Worm (Caenorhabditis elegans) whole organism, L1 larva: ENCODE data around the gene F44G4.1.

Experiments
- C04F5.9 ChIP-seq: sonication (generic microtip); optimal IDR thresholded peaks from 2 replicates; lab custom pipeline; 2016; ENCODE audit warnings: missing genetic modification characterization, missing compliant biosample characterization
- C16A3.4 ChIP-seq: fragments of 150-350 bp; optimal IDR thresholded peaks from 2 replicates; lab custom pipeline; 2014; ENCODE audit warnings: missing biosample characterization, missing genetic modification characterization
- C34B4.2 ChIP-seq: sonication (generic microtip); optimal IDR thresholded peaks from 2 replicates; lab custom pipeline; 2017; ENCODE audit warnings: mild to moderate bottlenecking, missing genetic modification characterization, missing compliant biosample characterization
- F16B12.6 ChIP-seq: fragments of 150-350 bp; optimal IDR thresholded peaks from 2 replicates; lab custom pipeline; 2014; ENCODE audit warnings: missing biosample characterization, missing genetic modification characterization
- Y116A8C.19 ChIP-seq: sonication (generic microtip); optimal IDR thresholded peaks from 2 replicates; lab custom pipeline; 2016; ENCODE audit warnings: missing compliant biosample characterization, missing genetic modification characterization, borderline replicate concordance
- aha-1 ChIP-seq: fragments of 150-350 bp; optimal IDR thresholded peaks from 2 replicates; lab custom pipeline; 2014; ENCODE audit warnings: missing biosample characterization, missing genetic modification characterization
- aly-2 ChIP-seq: fragments of 150-350 bp; optimal IDR thresholded peaks from 2 replicates; lab custom pipeline; 2014; ENCODE audit warnings: missing biosample characterization, missing genetic modification characterization
- ama-1 ChIP-seq: fragments of 150-350 bp; optimal IDR thresholded peaks from 2 replicates; lab custom pipeline; 2014
- ceh-8 ChIP-seq: fragments of 200-800 bp; sonication (Bioruptor generic); optimal IDR thresholded peaks from 2 replicates; lab custom pipeline; 2018; ENCODE audit warnings: mild to moderate bottlenecking, missing genetic modification characterization, moderate library complexity, missing compliant biosample characterization
- ceh-82 ChIP-seq, 3 experiments: fragments of 150-350 bp in 1 of 3; sonication (generic microtip) in 2 of 3; optimal IDR thresholded peaks; 2 replicates each; lab custom pipeline; 2014 to 2017; ENCODE audit warnings: missing biosample characterization in 3 of 3, missing genetic modification characterization in 3 of 3
- ceh-90 ChIP-seq: sonication (generic microtip); optimal IDR thresholded peaks from 2 replicates; lab custom pipeline; 2016; ENCODE audit warnings: missing genetic modification characterization, missing compliant biosample characterization
- dpl-1 ChIP-seq, 3 experiments: fragments of 150-350 bp in 2 of 3; sonication (generic microtip) in 1 of 3; optimal IDR thresholded peaks; 2 replicates each; lab custom pipeline; 2014 to 2017; ENCODE audit warnings: missing biosample characterization in 3 of 3, missing genetic modification characterization in 3 of 3, missing genetic modification reagents in 3 of 3
- efl-1 ChIP-seq, 4 experiments: fragments of 150-350 bp; optimal IDR thresholded peaks in 3 of 4; peaks in 1 of 4; 1 replicate in 1 of 4; 2 replicates in 3 of 4; lab custom pipeline; 2014; ENCODE audit warnings: missing biosample characterization in 2 of 4, missing genetic modification characterization in 2 of 4, missing genetic modification reagents in 2 of 4
- efl-3 ChIP-seq: fragments of 200-800 bp; sonication (Bioruptor generic); optimal IDR thresholded peaks from 2 replicates; lab custom pipeline; 2018; ENCODE audit warnings: mild to moderate bottlenecking, missing genetic modification characterization, missing compliant biosample characterization
- egl-13 ChIP-seq: sonication (generic microtip); optimal IDR thresholded peaks from 2 replicates; lab custom pipeline; 2016; ENCODE audit warnings: missing genotype, missing genetic modification reagents, missing genetic modification characterization, missing compliant biosample characterization
- egl-27 ChIP-seq, 2 experiments: fragments of 150-350 bp in 1 of 2; sonication (generic microtip); optimal IDR thresholded peaks; 3 replicates each; lab custom pipeline; 2017 to 2018; ENCODE audit warnings: missing biosample characterization in 2 of 2, missing genetic modification characterization in 2 of 2, missing genetic modification reagents in 2 of 2
- elt-3 ChIP-seq, 6 experiments: fragments of 150-350 bp in 1 of 6; sonication (generic microtip); optimal IDR thresholded peaks; 2 replicates each; lab custom pipeline; 2017 to 2018; ENCODE audit warnings: missing biosample characterization in 6 of 6, missing genetic modification characterization in 6 of 6, inconsistent platforms in 1 of 6
- fkh-10 ChIP-seq: sonication (generic microtip); optimal IDR thresholded peaks from 2 replicates; lab custom pipeline; 2017; ENCODE audit warnings: missing biosample characterization, missing genetic modification reagents, missing genetic modification characterization
- fkh-4 ChIP-seq: sonication (generic microtip); optimal IDR thresholded peaks from 2 replicates; lab custom pipeline; 2016; ENCODE audit warnings: missing compliant biosample characterization, missing genetic modification characterization, borderline replicate concordance
- grh-1 ChIP-seq: fragments of 200-800 bp; sonication (Bioruptor generic); IDR thresholded peaks from 2 replicates; pipeline ENCODE4 v1.3.6; 2022; ENCODE audit warnings: missing genetic modification reagents, missing genetic modification characterization, missing compliant biosample characterization
- hlh-17 ChIP-seq: fragments of 200-800 bp; sonication (Bioruptor generic); optimal IDR thresholded peaks from 2 replicates; lab custom pipeline; 2018; ENCODE audit warnings: missing genetic modification characterization, mild to moderate bottlenecking, missing compliant biosample characterization, moderate library complexity, borderline replicate concordance
- hlh-4 ChIP-seq: sonication (generic microtip); optimal IDR thresholded peaks from 2 replicates; lab custom pipeline; 2016; ENCODE audit warnings: mild to moderate bottlenecking, missing genetic modification characterization, missing compliant biosample characterization
- hpl-2 ChIP-seq: fragments of 150-350 bp; optimal IDR thresholded peaks from 2 replicates; lab custom pipeline; 2014; ENCODE audit warnings: missing biosample characterization, missing genetic modification reagents, missing genetic modification characterization
- irx-1 ChIP-seq: sonication (generic microtip); optimal IDR thresholded peaks from 2 replicates; lab custom pipeline; 2016; ENCODE audit warnings: missing genetic modification characterization, missing compliant biosample characterization
- isw-1 ChIP-seq: fragments of 200-800 bp; sonication (Bioruptor generic); IDR thresholded peaks from 2 replicates; pipeline ENCODE4 v1.3.6; 2022; ENCODE audit warnings: missing genetic modification characterization, missing compliant biosample characterization
- jun-1 ChIP-seq: fragments of 150-350 bp; optimal IDR thresholded peaks from 2 replicates; lab custom pipeline; 2014; ENCODE audit warnings: missing biosample characterization, missing genetic modification reagents, missing genetic modification characterization
- lin-13 ChIP-seq: fragments of 150-350 bp; optimal IDR thresholded peaks from 2 replicates; lab custom pipeline; 2014; ENCODE audit warnings: missing biosample characterization, missing genetic modification reagents, missing genetic modification characterization
- lin-35 ChIP-seq, 2 experiments: fragments of 150-350 bp; optimal IDR thresholded peaks; 2 replicates each; lab custom pipeline; 2014; ENCODE audit warnings: missing biosample characterization in 2 of 2, missing genetic modification characterization in 2 of 2, missing genetic modification reagents in 2 of 2
- lir-3 ChIP-seq: sonication (generic microtip); optimal IDR thresholded peaks from 2 replicates; lab custom pipeline; 2016; ENCODE audit warnings: mild to moderate bottlenecking, missing genetic modification characterization, moderate library complexity, missing compliant biosample characterization; ENCODE audit not compliant: poor library complexity
- lsy-2 ChIP-seq, 2 experiments: fragments of 150-350 bp; optimal IDR thresholded peaks; 2 replicates each; lab custom pipeline; 2014; ENCODE audit warnings: missing biosample characterization in 2 of 2, missing genetic modification characterization in 2 of 2
- mdl-1 ChIP-seq, 2 experiments: fragments of 150-350 bp; optimal IDR thresholded peaks; 2 replicates each; lab custom pipeline; 2014 to 2017; ENCODE audit warnings: missing biosample characterization in 2 of 2, missing genetic modification characterization in 2 of 2, inconsistent platforms in 1 of 2
- nhr-11 ChIP-seq: fragments of 150-350 bp; optimal IDR thresholded peaks from 2 replicates; lab custom pipeline; 2014; ENCODE audit warnings: missing biosample characterization, missing genetic modification characterization
- nhr-12 ChIP-seq: sonication (generic microtip); optimal IDR thresholded peaks from 2 replicates; lab custom pipeline; 2017; ENCODE audit warnings: missing biosample characterization, missing genetic modification characterization
- nhr-71 ChIP-seq: sonication (generic microtip); optimal IDR thresholded peaks from 2 replicates; lab custom pipeline; 2016; ENCODE audit warnings: mild to moderate bottlenecking, missing genetic modification characterization, moderate library complexity, missing compliant biosample characterization
- nhr-76 ChIP-seq: sonication (generic microtip); optimal IDR thresholded peaks from 2 replicates; lab custom pipeline; 2017; ENCODE audit warnings: missing biosample characterization, missing genetic modification characterization
- nhr-77 ChIP-seq: fragments of 150-350 bp; optimal IDR thresholded peaks from 2 replicates; lab custom pipeline; 2014; ENCODE audit warnings: missing biosample characterization, missing genetic modification characterization
- nhr-85 ChIP-seq: sonication (generic microtip); peaks from one replicate; lab custom pipeline; 2016; ENCODE audit warnings: missing genetic modification characterization, inconsistent platforms, missing compliant biosample characterization
- nhr-90 ChIP-seq: sonication (generic microtip); optimal IDR thresholded peaks from 2 replicates; lab custom pipeline; 2016; ENCODE audit warnings: mild to moderate bottlenecking, missing genetic modification characterization, missing compliant biosample characterization; ENCODE audit not compliant: poor library complexity
- pag-3 ChIP-seq: sonication (generic microtip); optimal IDR thresholded peaks from 2 replicates; lab custom pipeline; 2017; ENCODE audit warnings: missing genetic modification characterization, mild to moderate bottlenecking, missing compliant biosample characterization, antibody characterized with exemption, borderline replicate concordance; ENCODE audit not compliant: insufficient read depth
- rnt-1 ChIP-seq: sonication (generic microtip); optimal IDR thresholded peaks from 2 replicates; lab custom pipeline; 2016; ENCODE audit warnings: mild to moderate bottlenecking, missing genetic modification characterization, moderate library complexity, missing compliant biosample characterization
- snpc-4 ChIP-seq: fragments of 150-350 bp; optimal IDR thresholded peaks from 2 replicates; lab custom pipeline; 2014; ENCODE audit warnings: missing biosample characterization, missing genetic modification characterization
- snu-23 ChIP-seq: sonication (generic microtip); optimal IDR thresholded peaks from 2 replicates; lab custom pipeline; 2016; ENCODE audit warnings: missing genetic modification characterization, missing compliant biosample characterization
- swsn-7 ChIP-seq: sonication (generic microtip); optimal IDR thresholded peaks from 2 replicates; lab custom pipeline; 2016; ENCODE audit warnings: missing genetic modification characterization, missing compliant biosample characterization
- tlp-1 ChIP-seq: fragments of 150-350 bp; optimal IDR thresholded peaks from 2 replicates; lab custom pipeline; 2014; ENCODE audit warnings: missing biosample characterization, missing genetic modification characterization
- unc-130 ChIP-seq: fragments of 150-350 bp; optimal IDR thresholded peaks from 2 replicates; lab custom pipeline; 2017; ENCODE audit warnings: missing biosample characterization, missing genetic modification characterization, inconsistent platforms
- unc-30 ChIP-seq: sonication (generic microtip); optimal IDR thresholded peaks from 2 replicates; lab custom pipeline; 2017; ENCODE audit warnings: missing biosample characterization, missing genetic modification characterization
- unc-62 ChIP-seq: fragments of 150-350 bp; optimal IDR thresholded peaks from 2 replicates; lab custom pipeline; 2014; ENCODE audit warnings: missing biosample characterization, missing genetic modification reagents, missing genetic modification characterization
- unc-86 ChIP-seq: sonication (generic microtip); optimal IDR thresholded peaks from 2 replicates; lab custom pipeline; 2016; ENCODE audit warnings: missing genetic modification characterization, missing compliant biosample characterization
- unc-98 ChIP-seq: fragments of 200-800 bp; sonication (Bioruptor generic); IDR thresholded peaks from 2 replicates; pipeline ENCODE4 v1.3.6; 2022; ENCODE audit warnings: missing genetic modification characterization, missing compliant biosample characterization
- xbp-1 ChIP-seq: sonication (generic microtip); optimal IDR thresholded peaks from 2 replicates; lab custom pipeline; 2016; ENCODE audit warnings: missing genetic modification characterization, missing compliant biosample characterization
- zip-4 ChIP-seq: fragments of 200-800 bp; sonication (Bioruptor generic); optimal IDR thresholded peaks from 2 replicates; lab custom pipeline; 2018; ENCODE audit warnings: mild to moderate bottlenecking, missing genetic modification characterization, moderate library complexity, missing compliant biosample characterization
- ztf-11 ChIP-seq, 2 experiments: sonication (generic microtip); optimal IDR thresholded peaks; 2 replicates each; lab custom pipeline; 2016 to 2017; ENCODE audit warnings: missing genetic modification characterization in 2 of 2, missing biosample characterization in 1 of 2, missing compliant biosample characterization in 1 of 2
- ztf-4 ChIP-seq: fragments of 150-350 bp; optimal IDR thresholded peaks from 2 replicates; lab custom pipeline; 2014; ENCODE audit warnings: missing biosample characterization, missing genetic modification characterization

Gene F44G4.1

DNA sequence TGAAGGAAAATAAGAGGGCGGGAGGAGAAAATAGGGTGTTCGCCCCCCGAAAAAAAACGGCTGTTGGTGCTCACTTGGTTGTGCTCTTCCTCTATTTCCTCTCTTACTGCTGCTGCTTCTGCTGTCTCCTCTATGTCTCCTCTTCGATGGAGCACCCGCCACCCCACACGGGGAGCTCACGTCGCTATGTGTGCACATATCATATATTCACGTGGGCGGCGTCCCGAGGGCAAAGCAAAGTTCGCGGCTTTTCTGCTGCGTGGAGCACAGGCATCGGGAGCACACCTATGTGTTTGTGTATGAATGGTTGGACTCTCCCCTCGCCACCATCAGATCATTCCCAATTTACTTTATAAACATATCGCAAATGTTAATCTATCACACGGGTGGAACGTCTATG is 18.9 kb downstream of the F44G4.1 start (continued):
- no peak for TF ChIP-seq nhr-90 (tag; lab: Kevin White, UChicago)
- no peak for TF ChIP-seq C04F5.9
- no peak for TF ChIP-seq unc-130 (tag; lab: Kevin White, UChicago)
- TF ChIP-seq ceh-90: no peak
- no peak for TF ChIP-seq lin-35 (GFP tag; optimal IDR thresholded peaks at IDR 0.05; lab: Kevin White, UChicago)
- no peak for TF ChIP-seq isw-1 (GFP tag; lab: Robert Waterston, UW)
- no peak for TF ChIP-seq aha-1 (tag; lab: Kevin White, UChicago)
- TF ChIP-seq hlh-17: no peak
- TF ChIP-seq unc-98 (GFP tag; lab: Robert Waterston, UW): no peak
- no peak for TF ChIP-seq unc-62 (GFP tag; lab: Kevin White, UChicago)
- no peak for TF ChIP-seq ceh-8 (GFP tag; lab: Kevin White, UChicago)
- TF ChIP-seq F16B12.6: no peak
- no peak for TF ChIP-seq lin-13 (GFP tag; lab: Kevin White, UChicago)
- no peak for TF ChIP-seq efl-3 (GFP tag; lab: Kevin White, UChicago)
- no peak for TF ChIP-seq tlp-1 (tag; lab: Kevin White, UChicago)
- no peak for TF ChIP-seq snu-23 (GFP tag; lab: Kevin White, UChicago)
- TF ChIP-seq xbp-1 (tag; lab: Kevin White, UChicago): peak; percentile 30
- no peak for TF ChIP-seq zip-4 (GFP tag; lab: Kevin White, UChicago)
- no peak for TF ChIP-seq nhr-11 (tag; lab: Kevin White, UChicago)
- TF ChIP-seq fkh-4: no peak
- TF ChIP-seq nhr-12: no peak
- no peak for TF ChIP-seq rnt-1
- TF ChIP-seq irx-1 (tag; lab: Kevin White, UChicago): peak; percentile 1
- TF ChIP-seq nhr-71 (tag; lab: Kevin White, UChicago): peak; percentile 49
- peak in 1 of 2 experiments; percentile 0 for TF ChIP-seq lsy-2 (tag; optimal IDR thresholded peaks at IDR 0.05; lab: Kevin White, UChicago)
- no peak for TF ChIP-seq Y116A8C.19 (tag; lab: Kevin White, UChicago)
- TF ChIP-seq pag-3 (tag; lab: Kevin White, UChicago): no peak
- TF ChIP-seq ztf-4 (tag; lab: Kevin White, UChicago): no peak
- no peak for TF ChIP-seq unc-30 (tag; lab: Kevin White, UChicago)
- TF ChIP-seq jun-1 (tag; lab: Kevin White, UChicago): no peak
- no peak for TF ChIP-seq nhr-77 (tag; lab: Kevin White, UChicago)
- TF ChIP-seq elt-3 (tag; optimal IDR thresholded peaks at IDR 0.05; lab: Kevin White, UChicago): no peak
- TF ChIP-seq ama-1 (lab: Kevin White, UChicago): no peak
- peak in 1 of 2 experiments; percentile 75 for TF ChIP-seq mdl-1 (tag; optimal IDR thresholded peaks at IDR 0.05; lab: Kevin White, UChicago)
- TF ChIP-seq ztf-11 (tag; optimal IDR thresholded peaks at IDR 0.05; lab: Kevin White, UChicago): no peak
- peak; percentile 2 for TF ChIP-seq egl-13 (tag; lab: Kevin White, UChicago)
- no peak for TF ChIP-seq aly-2 (tag; lab: Kevin White, UChicago)
- no peak for TF ChIP-seq hpl-2
- no peak for TF ChIP-seq nhr-85 (tag; lab: Kevin White, UChicago)
- no peak for TF ChIP-seq nhr-76 (tag; lab: Kevin White, UChicago)
- no peak for TF ChIP-seq lir-3 (tag; lab: Kevin White, UChicago)
- no peak for TF ChIP-seq efl-1 (optimal IDR thresholded peaks at IDR 0.05; lab: Kevin White, UChicago)
- peak in 1 of 2 experiments; percentile 93 for TF ChIP-seq efl-1 (GFP tag; optimal IDR thresholded peaks at IDR 0.05 in 1 of 2; lab: Kevin White, UChicago)
- TF ChIP-seq hlh-4: no peak
- TF ChIP-seq fkh-10 (GFP tag; lab: Kevin White, UChicago): no peak
- no peak for TF ChIP-seq unc-86
- TF ChIP-seq snpc-4 (tag; lab: Kevin White, UChicago): no peak
- TF ChIP-seq ceh-82 (tag; optimal IDR thresholded peaks at IDR 0.05; lab: Kevin White, UChicago): no peak
- no peak for TF ChIP-seq C16A3.4 (tag; lab: Kevin White, UChicago)
- peak; percentile 16 for TF ChIP-seq swsn-7 (tag; lab: Kevin White, UChicago)
- TF ChIP-seq C34B4.2 (tag; lab: Kevin White, UChicago): no peak
- TF ChIP-seq grh-1 (GFP tag; lab: Robert Waterston, UW): no peak
- TF ChIP-seq dpl-1 (GFP tag; optimal IDR thresholded peaks at IDR 0.05; lab: Kevin White, UChicago): no peak
- TF ChIP-seq egl-27 (tag; optimal IDR thresholded peaks at IDR 0.05; lab: Kevin White, UChicago): no peak
